Fruit fly (Drosophila melanogaster) S2 (cell line): ENCODE data around the gene rut.

Experiments
- CG8478 ChIP-seq: fragments of >200 bp; optimal IDR thresholded peaks from 2 replicates; lab custom pipeline; 2018
- CTCF ChIP-seq, 2 experiments: fragments of >200 bp; optimal IDR thresholded peaks; 2 replicates each; lab custom pipeline; 2018

DNA sequence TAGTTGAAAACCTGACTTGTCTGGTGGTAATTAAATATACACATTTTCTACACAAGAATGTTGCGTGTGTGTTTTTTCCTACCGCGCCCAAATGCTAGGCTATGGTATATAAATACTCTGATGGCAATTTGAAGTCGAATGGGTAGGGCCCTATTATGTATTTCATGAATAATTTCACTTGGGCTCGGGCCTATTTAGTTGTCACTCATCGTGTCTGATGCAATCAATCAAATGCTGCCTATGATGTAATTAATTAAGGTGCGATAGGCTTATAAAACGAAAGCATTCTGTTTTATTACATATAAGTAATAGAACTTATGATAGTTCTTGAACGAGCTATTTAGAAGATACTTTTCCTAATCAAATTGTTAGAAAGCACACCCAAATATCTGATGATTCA, 36.6 kb upstream of the rut start:
- TF ChIP-seq CG8478 (lab: Kevin White, UChicago) (no peak), CTCF (optimal IDR thresholded peaks at IDR 0.05; lab: Kevin White, UChicago) (no peak)
